Worm (Caenorhabditis elegans): ENCODE results near the gene Y51H7C.13.

Y51H7C.13 gene

ce11 chrII:1466448-1466847 lies at the start of gene Y51H7C.13:
Gene Y51H7C.13 (minus strand): TSS chrII:1466548.
- TF ChIP-seq Y48G9A.11 (GFP tag; IDR thresholded peaks at IDR 0.05) = no peak
- no peak for TF ChIP-seq D1046.2 (GFP tag; IDR thresholded peaks at IDR 0.05)
- no peak for TF ChIP-seq snpc-1.2 (GFP tag; IDR thresholded peaks at IDR 0.05)
- no peak for TF ChIP-seq nhr-42 (GFP tag; IDR thresholded peaks at IDR 0.05)
- no peak for TF ChIP-seq nhr-102 (tag; optimal IDR thresholded peaks at IDR 0.05)
- no peak for TF ChIP-seq nhr-25 (tag; optimal IDR thresholded peaks at IDR 0.05; ENCODE audit: borderline replicate concordance, insufficient read depth)
- TF ChIP-seq dmd-8 (GFP tag; IDR thresholded peaks at IDR 0.05) = no peak
- no peak for TF ChIP-seq daf-19 (GFP tag; conservative IDR thresholded peaks at IDR 0.05)
- no peak for TF ChIP-seq mxl-2 (GFP tag; conservative IDR thresholded peaks at IDR 0.05)
- no peak for TF ChIP-seq vab-7 (GFP tag; IDR thresholded peaks at IDR 0.05)
- no peak for TF ChIP-seq nhr-41 (GFP tag; IDR thresholded peaks at IDR 0.05)
- no peak for TF ChIP-seq ctbp-1 (GFP tag; IDR thresholded peaks at IDR 0.05)
- no peak for TF ChIP-seq lin-1 (GFP tag; IDR thresholded peaks at IDR 0.05)
- no peak for TF ChIP-seq nhr-111 (GFP tag; optimal IDR thresholded peaks at IDR 0.05)
- no peak for TF ChIP-seq ama-1 (optimal IDR thresholded peaks at IDR 0.05)

- TF ChIP-seq set-16 (GFP tag; IDR thresholded peaks at IDR 0.05) (no peak), daf-12 (tag; optimal IDR thresholded peaks at IDR 0.05) (no peak), pha-4 (GFP tag; IDR thresholded peaks at IDR 0.05) (no peak), pha-4 (tag; optimal IDR thresholded peaks at IDR 0.05) (no peak), attf-4 (tag; optimal IDR thresholded peaks at IDR 0.05) (no peak), ces-1 (GFP tag; optimal IDR thresholded peaks at IDR 0.05) (no peak), nhr-237 (tag; optimal IDR thresholded peaks at IDR 0.05) (no peak), dmd-6 (GFP tag; IDR thresholded peaks at IDR 0.05) (no peak), ZK546.5 (tag; optimal IDR thresholded peaks at IDR 0.05) (no peak)
Measured at ce11 chrII:1504266-1504665, 37.9 kb upstream of the Y51H7C.13 start, which contains the start of gene fdgt-1. Gene fdgt-1 (plus strand): TSS chrII:1504566.

- TF ChIP-seq lsy-2 (tag; optimal IDR thresholded peaks at IDR 0.05) (peak in 1 of 2 experiments; percentile 1), mdt-29 (GFP tag; IDR thresholded peaks at IDR 0.05) (no peak), mxl-3 (GFP tag; optimal IDR thresholded peaks at IDR 0.05) (no peak), rbr-2 (tag; optimal IDR thresholded peaks at IDR 0.05) (no peak), mep-1 (tag; optimal IDR thresholded peaks at IDR 0.05) (no peak), Y48G9A.11 (GFP tag; IDR thresholded peaks at IDR 0.05) (no peak), nhr-42 (GFP tag; IDR thresholded peaks at IDR 0.05) (no peak), dve-1 (tag; optimal IDR thresholded peaks at IDR 0.05; ENCODE audit: insufficient read depth) (peak; percentile 60), duxl-1 (tag; optimal IDR thresholded peaks at IDR 0.05; ENCODE audit: poor library complexity) (no peak), daf-19 (GFP tag; conservative IDR thresholded peaks at IDR 0.05) (no peak), daf-16 (GFP tag; optimal IDR thresholded peaks at IDR 0.05) (no peak), daf-16 (tag; optimal IDR thresholded peaks at IDR 0.05) (peak; percentile 33), unc-62 (GFP tag; optimal IDR thresholded peaks at IDR 0.05 in 1 of 2) (peak in 1 of 2 experiments; percentile 67), unc-62 (tag; optimal IDR thresholded peaks at IDR 0.05) (no peak), nhr-28 (tag; optimal IDR thresholded peaks at IDR 0.05) (peak; percentile 73), pqm-1 (tag; optimal IDR thresholded peaks at IDR 0.05) (peak; percentile 19), dpl-1 (GFP tag; optimal IDR thresholded peaks at IDR 0.05) (no peak), dmd-6 (GFP tag; IDR thresholded peaks at IDR 0.05) (peak; percentile 28; the same call in 1 of the 2 replicates), ceh-20 (GFP tag; IDR thresholded peaks at IDR 0.05) (no peak)
Measured at ce11 chrII:1503663-1504062, 37.3 kb upstream of the Y51H7C.13 start.
